Worm (Caenorhabditis elegans) whole organism, L2 larva: ENCODE data around the gene txt-10.

Source experiments
- C34F6.9 ChIP-seq: fragments of 150-350 bp; optimal IDR thresholded peaks from 2 replicates; lab custom pipeline; 2014; ENCODE audit warnings: missing biosample characterization, missing genetic modification characterization
- F13H6.1 ChIP-seq: sonication (generic microtip); optimal IDR thresholded peaks from 2 replicates; lab custom pipeline; 2016; ENCODE audit warnings: missing genetic modification characterization, missing compliant biosample characterization
- Y55F3AM.14 ChIP-seq: fragments of 200-800 bp; sonication (Bioruptor generic); optimal IDR thresholded peaks from 2 replicates; lab custom pipeline; 2018; ENCODE audit warnings: mild to moderate bottlenecking, missing genetic modification characterization, missing compliant biosample characterization
- ZK546.5 ChIP-seq: sonication (generic microtip); optimal IDR thresholded peaks from 2 replicates; lab custom pipeline; 2017; ENCODE audit warnings: missing biosample characterization, missing genetic modification characterization
- alr-1 ChIP-seq: fragments of 150-350 bp; optimal IDR thresholded peaks from 2 replicates; lab custom pipeline; 2014; ENCODE audit warnings: missing biosample characterization, missing genetic modification characterization
- aly-2 ChIP-seq: fragments of 150-350 bp; optimal IDR thresholded peaks from 2 replicates; lab custom pipeline; 2014; ENCODE audit warnings: missing biosample characterization, missing genetic modification characterization
- blmp-1 ChIP-seq: sonication (generic microtip); optimal IDR thresholded peaks from 2 replicates; lab custom pipeline; 2017; ENCODE audit warnings: missing genetic modification characterization, mild to moderate bottlenecking, missing compliant biosample characterization, antibody characterized with exemption, moderate library complexity; ENCODE audit not compliant: insufficient read depth
- ceh-16 ChIP-seq: fragments of 150-350 bp; optimal IDR thresholded peaks from 2 replicates; lab custom pipeline; 2014; ENCODE audit warnings: missing biosample characterization, missing genetic modification characterization
- ceh-82 ChIP-seq: fragments of 150-350 bp; optimal IDR thresholded peaks from 2 replicates; lab custom pipeline; 2014; ENCODE audit warnings: missing biosample characterization, missing genetic modification characterization
- crh-2 ChIP-seq: sonication (generic microtip); optimal IDR thresholded peaks from 2 replicates; lab custom pipeline; 2017; ENCODE audit warnings: missing biosample characterization, missing genetic modification characterization
- egl-27 ChIP-seq: sonication (generic microtip); optimal IDR thresholded peaks from 3 replicates; lab custom pipeline; 2017; ENCODE audit warnings: missing biosample characterization, missing genetic modification reagents, missing genetic modification characterization
- elt-1 ChIP-seq: fragments of 150-350 bp; optimal IDR thresholded peaks from 2 replicates; lab custom pipeline; 2014; ENCODE audit warnings: missing biosample characterization, missing genetic modification characterization
- elt-3 ChIP-seq: sonication (generic microtip); optimal IDR thresholded peaks from 2 replicates; lab custom pipeline; 2017; ENCODE audit warnings: missing biosample characterization, missing genetic modification characterization
- fos-1 ChIP-seq: fragments of 150-350 bp; optimal IDR thresholded peaks from 2 replicates; lab custom pipeline; 2014; ENCODE audit warnings: missing biosample characterization, missing genetic modification characterization
- gmeb-1 ChIP-seq: fragments of 150-350 bp; optimal IDR thresholded peaks from 2 replicates; lab custom pipeline; 2014; ENCODE audit warnings: missing biosample characterization, missing genetic modification characterization
- lin-11 ChIP-seq: fragments of 150-350 bp; sonication (generic microtip); optimal IDR thresholded peaks from 2 replicates; lab custom pipeline; 2014; ENCODE audit warnings: missing biosample characterization, missing genetic modification characterization, inconsistent platforms, mixed read lengths
- lin-13 ChIP-seq: fragments of 150-350 bp; optimal IDR thresholded peaks from 2 replicates; lab custom pipeline; 2014; ENCODE audit warnings: missing biosample characterization, missing genetic modification reagents, missing genetic modification characterization
- lin-39 ChIP-seq: fragments of 150-350 bp; optimal IDR thresholded peaks from 2 replicates; lab custom pipeline; 2014; ENCODE audit warnings: missing biosample characterization, missing genetic modification reagents, missing genetic modification characterization
- lsy-2 ChIP-seq, 2 experiments: fragments of 150-350 bp in 1 of 2; sonication (generic microtip) in 1 of 2; optimal IDR thresholded peaks; 2 replicates each; lab custom pipeline; 2014 to 2017; ENCODE audit warnings: missing biosample characterization in 2 of 2, missing genetic modification characterization in 2 of 2
- mab-5 ChIP-seq: fragments of 150-350 bp; optimal IDR thresholded peaks from 2 replicates; lab custom pipeline; 2014; ENCODE audit warnings: missing biosample characterization, missing genetic modification characterization
- mbf-1 ChIP-seq: sonication (generic microtip); optimal IDR thresholded peaks from 2 replicates; lab custom pipeline; 2017; ENCODE audit warnings: missing biosample characterization, missing genetic modification characterization
- mdl-1 ChIP-seq, 2 experiments: fragments of 150-350 bp in 1 of 2; sonication (generic microtip) in 1 of 2; optimal IDR thresholded peaks; 2 replicates each; lab custom pipeline; 2017; ENCODE audit warnings: missing biosample characterization in 2 of 2, missing genetic modification characterization in 2 of 2
- nhr-10 ChIP-seq: sonication (generic microtip); optimal IDR thresholded peaks from 2 replicates; lab custom pipeline; 2017; ENCODE audit warnings: missing biosample characterization, missing genetic modification characterization
- nhr-11 ChIP-seq: fragments of 150-350 bp; optimal IDR thresholded peaks from 2 replicates; lab custom pipeline; 2014; ENCODE audit warnings: missing biosample characterization, missing genetic modification characterization
- nhr-12 ChIP-seq: fragments of 150-350 bp; optimal IDR thresholded peaks from 2 replicates; lab custom pipeline; 2014; ENCODE audit warnings: missing biosample characterization, missing genetic modification characterization
- nhr-21 ChIP-seq: fragments of 150-350 bp; optimal IDR thresholded peaks from 2 replicates; lab custom pipeline; 2014; ENCODE audit warnings: missing biosample characterization, missing genetic modification characterization
- nhr-23 ChIP-seq: fragments of 150-350 bp; optimal IDR thresholded peaks from 2 replicates; lab custom pipeline; 2014; ENCODE audit warnings: missing biosample characterization, missing genetic modification reagents, missing genetic modification characterization
- nhr-237 ChIP-seq: fragments of 150-350 bp; optimal IDR thresholded peaks from 2 replicates; lab custom pipeline; 2014; ENCODE audit warnings: missing biosample characterization, missing genetic modification characterization
- nhr-6 ChIP-seq: fragments of 150-350 bp; optimal IDR thresholded peaks from 2 replicates; lab custom pipeline; 2014; ENCODE audit warnings: missing biosample characterization, missing genetic modification characterization
- nhr-77 ChIP-seq: fragments of 150-350 bp; optimal IDR thresholded peaks from 2 replicates; lab custom pipeline; 2014; ENCODE audit warnings: missing biosample characterization, missing genetic modification characterization
- peb-1 ChIP-seq: fragments of 150-350 bp; optimal IDR thresholded peaks from 2 replicates; lab custom pipeline; 2014; ENCODE audit warnings: missing biosample characterization, missing genetic modification characterization
- sem-4 ChIP-seq: fragments of 150-350 bp; optimal IDR thresholded peaks from 2 replicates; lab custom pipeline; 2014; ENCODE audit warnings: missing biosample characterization, missing genetic modification reagents, missing genetic modification characterization
- skn-1 ChIP-seq: sonication (generic microtip); optimal IDR thresholded peaks from 2 replicates; lab custom pipeline; 2017; ENCODE audit warnings: missing biosample characterization, missing genetic modification characterization
- sma-3 ChIP-seq: sonication (generic microtip); optimal IDR thresholded peaks from 2 replicates; lab custom pipeline; 2016; ENCODE audit warnings: missing genetic modification reagents, missing genetic modification characterization, missing compliant biosample characterization
- sma-9 ChIP-seq, 2 experiments: fragments of 150-350 bp in 1 of 2; sonication (generic microtip) in 1 of 2; optimal IDR thresholded peaks; 2 replicates each; lab custom pipeline; 2014 to 2016; ENCODE audit warnings: missing genetic modification characterization in 2 of 2, mild to moderate bottlenecking in 1 of 2, missing biosample characterization in 1 of 2, missing compliant biosample characterization in 1 of 2, missing genetic modification reagents in 1 of 2, moderate library complexity in 1 of 2
- snpc-4 ChIP-seq: fragments of 150-350 bp; optimal IDR thresholded peaks from 2 replicates; lab custom pipeline; 2014; ENCODE audit warnings: missing biosample characterization, missing genetic modification characterization
- unc-39 ChIP-seq: fragments of 150-350 bp; optimal IDR thresholded peaks from 2 replicates; lab custom pipeline; 2014; ENCODE audit warnings: missing biosample characterization, missing genetic modification characterization
- unc-55 ChIP-seq: fragments of 150-350 bp; sonication (generic microtip); optimal IDR thresholded peaks from 3 replicates; lab custom pipeline; 2014; ENCODE audit warnings: missing biosample characterization, missing genetic modification reagents, missing genetic modification characterization
- unc-62 ChIP-seq: fragments of 150-350 bp; optimal IDR thresholded peaks from 2 replicates; lab custom pipeline; 2014; ENCODE audit warnings: missing biosample characterization, missing genetic modification reagents, missing genetic modification characterization
- zag-1 ChIP-seq: fragments of 150-350 bp; optimal IDR thresholded peaks from 2 replicates; lab custom pipeline; 2014; ENCODE audit warnings: missing biosample characterization, missing genetic modification characterization
- ztf-1 ChIP-seq: fragments of 200-800 bp; sonication (Bioruptor generic); conservative IDR thresholded peaks from 2 replicates; pipeline ENCODE4 v1.3.6; 2022; ENCODE audit warnings: missing genetic modification characterization, missing compliant biosample characterization
- ztf-11 ChIP-seq: sonication (generic microtip); optimal IDR thresholded peaks from 2 replicates; lab custom pipeline; 2017; ENCODE audit warnings: missing biosample characterization, missing genetic modification characterization
- ztf-4 ChIP-seq: fragments of 150-350 bp; optimal IDR thresholded peaks from 2 replicates; lab custom pipeline; 2014; ENCODE audit warnings: missing biosample characterization, missing genetic modification characterization

The txt-10 gene

DNA sequence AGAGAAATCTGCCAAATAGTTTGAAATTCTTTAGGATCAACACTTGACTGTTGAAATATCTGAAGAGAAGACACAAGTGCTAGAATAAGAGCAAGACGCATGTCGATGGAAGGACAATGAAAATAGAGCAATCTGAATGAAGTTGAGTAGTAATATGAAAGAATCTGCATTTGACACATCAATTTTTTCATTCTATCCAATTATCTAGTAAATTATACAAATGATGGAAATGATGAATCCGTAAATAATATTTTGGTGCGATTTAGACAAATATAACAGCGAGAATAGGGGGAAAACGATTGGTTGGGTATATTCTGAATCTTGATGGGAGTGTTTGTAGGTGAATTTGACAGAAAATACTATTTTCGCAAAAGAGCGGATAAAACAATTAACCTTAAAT, at the start of gene txt-10:
Gene txt-10, minus strand, starts transcription at position 101 of the 400 bp plus-strand sequence.
- TF ChIP-seq nhr-237 (tag; lab: Kevin White, UChicago): no peak
- TF ChIP-seq unc-55 (GFP tag; lab: Kevin White, UChicago): no peak

DNA sequence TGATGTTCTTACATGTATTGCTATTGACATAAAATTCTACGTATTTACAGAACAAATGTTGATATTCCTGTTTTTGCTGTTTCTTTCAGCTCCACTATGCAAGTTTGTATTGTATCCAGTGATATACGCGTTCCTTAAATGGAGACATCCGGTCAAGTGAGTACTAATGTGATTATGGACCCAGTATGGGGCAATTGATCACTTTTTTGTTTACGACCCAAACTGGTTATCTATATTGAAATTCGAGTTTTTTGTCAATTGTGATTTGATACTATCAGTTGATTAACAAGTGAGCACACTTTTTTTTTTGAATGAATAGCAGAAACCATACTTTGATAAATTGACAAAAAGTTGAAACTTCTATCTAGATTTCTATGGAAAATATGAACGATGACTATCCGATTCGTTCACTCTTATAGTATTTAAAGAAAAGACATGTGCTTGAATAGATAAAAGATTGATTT, 49.2 kb upstream of the txt-10 start, which contains the start of gene T21C9.6:
Gene T21C9.6, plus strand, starts transcription at position 51 of the 464 bp plus-strand sequence.
- TF ChIP-seq fos-1 (tag; lab: Kevin White, UChicago) (peak; percentile 30), unc-55 (GFP tag; lab: Kevin White, UChicago) (no peak)

DNA sequence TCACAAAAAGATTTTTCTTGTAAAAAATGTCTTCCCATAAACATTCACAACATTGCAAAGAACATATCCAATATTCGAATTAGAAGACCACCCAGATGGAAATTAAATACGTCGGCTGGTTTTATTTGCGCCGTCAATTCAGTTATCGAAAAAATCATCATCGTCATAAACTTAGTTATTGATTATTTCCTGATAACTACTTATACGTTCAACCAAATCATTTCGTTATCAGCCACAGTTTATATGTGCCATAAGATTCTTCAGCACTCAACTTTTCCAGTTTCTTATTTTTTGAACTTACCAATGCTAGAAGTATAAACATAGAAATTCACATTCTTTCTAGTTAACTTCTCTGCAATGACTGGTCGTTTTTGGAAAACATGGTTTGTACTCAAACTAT, 48.0 kb upstream of the txt-10 start:
- peak; percentile 5 for TF ChIP-seq gmeb-1 (tag; lab: Kevin White, UChicago)
- TF ChIP-seq sma-3 (GFP tag; lab: Kevin White, UChicago): no peak
- TF ChIP-seq unc-62 (GFP tag; lab: Kevin White, UChicago): no peak
- no peak for TF ChIP-seq unc-39 (tag; lab: Kevin White, UChicago)
- no peak for TF ChIP-seq elt-1 (tag; lab: Kevin White, UChicago)
- no peak for TF ChIP-seq mdl-1 (tag; optimal IDR thresholded peaks at IDR 0.05; lab: Kevin White, UChicago)
- no peak for TF ChIP-seq ZK546.5 (tag; lab: Kevin White, UChicago)
- no peak for TF ChIP-seq nhr-10 (tag; lab: Kevin White, UChicago)
- no peak for TF ChIP-seq nhr-6 (tag; lab: Kevin White, UChicago)
- no peak for TF ChIP-seq mbf-1 (tag; lab: Kevin White, UChicago)
- TF ChIP-seq lin-11 (tag; lab: Kevin White, UChicago): no peak
- TF ChIP-seq fos-1 (tag; lab: Kevin White, UChicago): peak; percentile 83
- TF ChIP-seq egl-27 (tag; lab: Kevin White, UChicago): no peak
- TF ChIP-seq aly-2: no peak
- TF ChIP-seq peb-1: no peak
- TF ChIP-seq ceh-82 (tag; lab: Kevin White, UChicago): no peak
- no peak for TF ChIP-seq ztf-4 (tag; lab: Kevin White, UChicago)
- TF ChIP-seq sma-9 (GFP tag; optimal IDR thresholded peaks at IDR 0.05; lab: Kevin White, UChicago): peak; percentile 32
- TF ChIP-seq sma-9 (tag; optimal IDR thresholded peaks at IDR 0.05; lab: Kevin White, UChicago): no peak
- TF ChIP-seq unc-55 (GFP tag; lab: Kevin White, UChicago): no peak
- no peak for TF ChIP-seq zag-1 (tag; lab: Kevin White, UChicago)
- peak; percentile 23 for TF ChIP-seq crh-2 (tag; lab: Kevin White, UChicago)
- no peak for TF ChIP-seq lin-39
- TF ChIP-seq C34F6.9 (tag; lab: Kevin White, UChicago): no peak
- TF ChIP-seq nhr-11 (tag; lab: Kevin White, UChicago): no peak
- TF ChIP-seq skn-1 (tag; lab: Kevin White, UChicago): peak; percentile 46
- TF ChIP-seq ceh-16: no peak
- TF ChIP-seq ztf-1 (GFP tag; lab: Robert Waterston, UW): no peak
- TF ChIP-seq alr-1 (tag; lab: Kevin White, UChicago): no peak
- no peak for TF ChIP-seq ztf-11 (tag; lab: Kevin White, UChicago)
- no peak for TF ChIP-seq lsy-2 (tag; optimal IDR thresholded peaks at IDR 0.05; lab: Kevin White, UChicago)
- TF ChIP-seq mab-5 (tag; lab: Kevin White, UChicago): no peak
- TF ChIP-seq nhr-12 (tag; lab: Kevin White, UChicago): no peak
- TF ChIP-seq elt-3 (tag; lab: Kevin White, UChicago): no peak
- no peak for TF ChIP-seq sem-4 (tag; lab: Kevin White, UChicago)

DNA sequence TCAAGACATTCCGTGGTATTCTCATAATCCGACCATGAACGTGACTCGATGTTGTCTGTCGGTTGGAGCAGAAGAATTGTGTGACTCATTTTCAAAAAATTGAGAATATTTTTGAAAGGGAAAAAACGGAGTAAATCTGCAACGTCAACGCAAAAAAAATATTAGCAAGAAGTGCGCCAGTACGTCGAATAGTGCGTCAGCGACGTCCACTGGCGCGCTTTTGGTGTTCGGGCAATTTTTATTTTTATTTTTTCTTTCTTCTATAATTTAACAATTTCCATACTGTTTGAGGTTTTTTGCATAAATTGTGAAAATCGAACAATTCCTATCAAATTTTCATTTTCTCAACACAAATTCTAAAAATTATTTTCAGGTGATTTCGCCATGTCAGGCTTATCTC, 46.3 kb upstream of the txt-10 start, which contains the start of the genes erh-1 and lpd-9:
Gene erh-1, minus strand, starts transcription at position 204 of the 400 bp plus-strand sequence.
Gene lpd-9, plus strand, starts transcription at position 368 of the 400 bp plus-strand sequence.
- TF ChIP-seq F13H6.1 (tag; lab: Kevin White, UChicago) (peak; percentile 79), mdl-1 (tag; optimal IDR thresholded peaks at IDR 0.05; lab: Kevin White, UChicago) (no peak), fos-1 (tag; lab: Kevin White, UChicago) (peak; percentile 29), nhr-77 (tag; lab: Kevin White, UChicago) (no peak), unc-62 (GFP tag; lab: Kevin White, UChicago) (no peak), C34F6.9 (tag; lab: Kevin White, UChicago) (peak; percentile 90), unc-39 (tag; lab: Kevin White, UChicago) (no peak), aly-2 (no peak), nhr-11 (tag; lab: Kevin White, UChicago) (no peak), blmp-1 (peak; percentile 17), skn-1 (tag; lab: Kevin White, UChicago) (no peak), elt-3 (tag; lab: Kevin White, UChicago) (no peak), snpc-4 (tag; lab: Kevin White, UChicago) (peak; percentile 49), elt-1 (tag; lab: Kevin White, UChicago) (no peak), peb-1 (no peak), nhr-10 (tag; lab: Kevin White, UChicago) (peak; percentile 25), crh-2 (tag; lab: Kevin White, UChicago) (peak; percentile 59), ztf-4 (tag; lab: Kevin White, UChicago) (no peak), nhr-23 (tag; lab: Kevin White, UChicago) (no peak), ztf-11 (tag; lab: Kevin White, UChicago) (no peak), nhr-21 (tag; lab: Kevin White, UChicago) (peak; percentile 61), gmeb-1 (tag; lab: Kevin White, UChicago) (peak; percentile 85), nhr-12 (tag; lab: Kevin White, UChicago) (no peak), sma-9 (GFP tag; optimal IDR thresholded peaks at IDR 0.05; lab: Kevin White, UChicago) (peak; percentile 85), sma-9 (tag; optimal IDR thresholded peaks at IDR 0.05; lab: Kevin White, UChicago) (no peak), lsy-2 (tag; optimal IDR thresholded peaks at IDR 0.05; lab: Kevin White, UChicago) (peak; percentile 81 to 86), Y55F3AM.14 (GFP tag; lab: Kevin White, UChicago) (no peak), egl-27 (tag; lab: Kevin White, UChicago) (peak; percentile 79), lin-13 (peak; percentile 50), sma-3 (GFP tag; lab: Kevin White, UChicago) (peak; percentile 65), unc-55 (GFP tag; lab: Kevin White, UChicago) (peak; percentile 89), nhr-6 (tag; lab: Kevin White, UChicago) (no peak)
